Fruit fly (Drosophila melanogaster) whole organism, embryonic: ENCODE measurements around the gene cmet.

Experiments used
- BEAF-32 ChIP-seq: fragments of 200-800 bp; sonication (Bioruptor generic); optimal IDR thresholded peaks from 3 replicates; lab custom pipeline; 2017; ENCODE audit warnings: missing biosample characterization, missing genetic modification characterization, mild to moderate bottlenecking, moderate library complexity, missing genetic modification reagents
- BtbVII ChIP-seq: fragments of 200-800 bp; sonication (Bioruptor generic); optimal IDR thresholded peaks from 3 replicates; lab custom pipeline; 2017; ENCODE audit warnings: missing biosample characterization, mild to moderate bottlenecking, missing genetic modification characterization
- CG10267 ChIP-seq: fragments of 200-800 bp; sonication (Bioruptor generic); optimal IDR thresholded peaks from 2 replicates; lab custom pipeline; 2018; ENCODE audit warnings: missing biosample characterization, mild to moderate bottlenecking, missing genetic modification characterization, moderate library complexity
- CG12104 ChIP-seq: fragments of 200-800 bp; sonication (Bioruptor generic); optimal IDR thresholded peaks from 3 replicates; lab custom pipeline; 2016; ENCODE audit warnings: missing biosample characterization, missing genetic modification characterization
- CG16813 ChIP-seq: fragments of 200-800 bp; sonication (Bioruptor generic); IDR thresholded peaks from 3 replicates; pipeline ENCODE4 v1.3.6; 2022; ENCODE audit warnings: missing biosample characterization, missing genetic modification characterization; ENCODE audit not compliant: partially characterized antibody
- CG17802 ChIP-seq: fragments of 200-800 bp; sonication (Bioruptor generic); optimal IDR thresholded peaks from 2 replicates; lab custom pipeline; 2018; ENCODE audit warnings: missing biosample characterization, mild to moderate bottlenecking, missing genetic modification characterization, moderate library complexity
- CG17912 ChIP-seq: fragments of 200-800 bp; sonication (Bioruptor generic); optimal IDR thresholded peaks from 2 replicates; lab custom pipeline; 2018; ENCODE audit warnings: missing biosample characterization, mild to moderate bottlenecking, missing genetic modification characterization
- CG2116 ChIP-seq: fragments of 200-800 bp; sonication (Bioruptor generic); optimal IDR thresholded peaks from 3 replicates; lab custom pipeline; 2018; ENCODE audit warnings: missing biosample characterization, mild to moderate bottlenecking, missing genetic modification characterization
- CG2199 ChIP-seq: fragments of 200-800 bp; sonication (Bioruptor generic); IDR thresholded peaks from 3 replicates; pipeline ENCODE4 v1.3.6; 2022; ENCODE audit warnings: missing biosample characterization, missing genetic modification characterization
- CG2202 ChIP-seq: fragments of 200-800 bp; sonication (Bioruptor generic); optimal IDR thresholded peaks from 2 replicates; lab custom pipeline; 2018; ENCODE audit warnings: missing biosample characterization, mild to moderate bottlenecking, missing genetic modification characterization
- CG2678 ChIP-seq: fragments of 200-800 bp; sonication (Bioruptor generic); optimal IDR thresholded peaks from 3 replicates; lab custom pipeline; 2019; ENCODE audit warnings: missing biosample characterization, mild to moderate bottlenecking, missing genetic modification characterization, moderate library complexity
- CG3407 ChIP-seq: fragments of 200-800 bp; sonication (Bioruptor generic); optimal IDR thresholded peaks from 2 replicates; lab custom pipeline; 2018; ENCODE audit warnings: missing biosample characterization, mild to moderate bottlenecking, missing genetic modification characterization
- CG34224 ChIP-seq: fragments of 200-800 bp; sonication (Bioruptor generic); IDR thresholded peaks from 3 replicates; pipeline ENCODE4 v1.3.6; 2022; ENCODE audit warnings: missing biosample characterization, missing genetic modification characterization; ENCODE audit not compliant: partially characterized antibody
- CG6272 ChIP-seq: fragments of 200-800 bp; sonication (Bioruptor generic); IDR thresholded peaks from 2 replicates; pipeline ENCODE4 v1.3.6; 2022; ENCODE audit warnings: missing biosample characterization, missing genetic modification characterization
- CG6765 ChIP-seq: fragments of 200-800 bp; sonication (Bioruptor generic); optimal IDR thresholded peaks from 3 replicates; lab custom pipeline; 2017; ENCODE audit warnings: missing biosample characterization, mild to moderate bottlenecking, missing genetic modification characterization
- CG6791 ChIP-seq: fragments of 200-800 bp; sonication (Bioruptor generic); IDR thresholded peaks from 3 replicates; pipeline ENCODE4 v1.3.6; 2022; ENCODE audit warnings: missing biosample characterization, missing genetic modification characterization; ENCODE audit not compliant: partially characterized antibody
- CG8944 ChIP-seq: fragments of 200-800 bp; sonication (Bioruptor generic); optimal IDR thresholded peaks from 3 replicates; lab custom pipeline; 2016; ENCODE audit warnings: missing biosample characterization, missing genetic modification characterization
- CG9876 ChIP-seq: fragments of 200-800 bp; sonication (Bioruptor generic); optimal IDR thresholded peaks from 2 replicates; lab custom pipeline; 2016; ENCODE audit warnings: missing biosample characterization, missing genetic modification characterization
- D ChIP-seq, 2 experiments: fragments of 200-800 bp in 1 of 2; fragments of >200 bp in 1 of 2; sonication (Bioruptor generic) in 1 of 2; optimal IDR thresholded peaks; 2 replicates in 1 of 2; 3 replicates in 1 of 2; lab custom pipeline; 2017; ENCODE audit warnings: mild to moderate bottlenecking in 1 of 2, missing biosample characterization in 1 of 2, missing genetic modification characterization in 1 of 2, missing genetic modification reagents in 1 of 2
- Dll ChIP-seq: fragments of 200-800 bp; sonication (Bioruptor generic); IDR thresholded peaks from 4 replicates; pipeline ENCODE4 v1.3.6; 2022; ENCODE audit warnings: missing biosample characterization, missing genetic modification characterization; ENCODE audit not compliant: partially characterized antibody
- Dp ChIP-seq: fragments of 200-800 bp; sonication (Bioruptor generic); optimal IDR thresholded peaks from 2 replicates; lab custom pipeline; 2018; ENCODE audit warnings: missing biosample characterization, mild to moderate bottlenecking, missing genetic modification characterization, moderate library complexity
- Sry-β ChIP-seq: fragments of 200-800 bp; sonication (Bioruptor generic); optimal IDR thresholded peaks from 2 replicates; lab custom pipeline; 2018; ENCODE audit warnings: missing biosample characterization, mild to moderate bottlenecking, missing genetic modification characterization, moderate library complexity
- TFAM ChIP-seq: fragments of 200-800 bp; sonication (Bioruptor generic); optimal IDR thresholded peaks from 2 replicates; lab custom pipeline; 2017; ENCODE audit warnings: missing biosample characterization, missing genetic modification characterization, inconsistent platforms
- Xrp1 ChIP-seq: fragments of 200-800 bp; sonication (Bioruptor generic); IDR thresholded peaks from 2 replicates; pipeline ENCODE4 v1.3.6; 2022; ENCODE audit warnings: missing biosample characterization, missing genetic modification characterization
- YL-1 ChIP-seq: fragments of 200-800 bp; sonication (Bioruptor generic); optimal IDR thresholded peaks from 3 replicates; lab custom pipeline; 2017; ENCODE audit warnings: missing biosample characterization, mild to moderate bottlenecking, missing genetic modification characterization
- al ChIP-seq: fragments of 200-800 bp; sonication (Bioruptor generic); IDR thresholded peaks from 2 replicates; pipeline ENCODE4 v1.3.6; 2022; ENCODE audit warnings: missing biosample characterization, missing genetic modification characterization
- ara ChIP-seq: fragments of 200-800 bp; sonication (Bioruptor generic); IDR thresholded peaks from 2 replicates; pipeline ENCODE4 v1.3.6; 2022; ENCODE audit warnings: missing biosample characterization, missing genetic modification characterization
- chinmo ChIP-seq: fragments of 200-800 bp; sonication (Bioruptor generic); IDR thresholded peaks from 4 replicates; pipeline ENCODE4 v1.3.6; 2022; ENCODE audit warnings: missing biosample characterization, missing genetic modification characterization; ENCODE audit not compliant: partially characterized antibody
- dan ChIP-seq: fragments of 200-800 bp; sonication (Bioruptor generic); IDR thresholded peaks from 2 replicates; pipeline ENCODE4 v1.3.6; 2022; ENCODE audit warnings: missing biosample characterization, missing genetic modification characterization
- danr ChIP-seq: fragments of 200-800 bp; sonication (Bioruptor generic); IDR thresholded peaks from 2 replicates; pipeline ENCODE4 v1.3.6; 2022; ENCODE audit warnings: missing biosample characterization, missing genetic modification characterization
- dimm ChIP-seq: fragments of 200-800 bp; sonication (Bioruptor generic); IDR thresholded peaks from 2 replicates; pipeline ENCODE4 v1.3.6; 2022; ENCODE audit warnings: missing biosample characterization, missing genetic modification characterization
- disco-r ChIP-seq: fragments of 200-800 bp; sonication (Bioruptor generic); optimal IDR thresholded peaks from 2 replicates; lab custom pipeline; 2016; ENCODE audit warnings: missing biosample characterization, missing genetic modification characterization
- dmrt11E ChIP-seq: fragments of 200-800 bp; sonication (Bioruptor generic); optimal IDR thresholded peaks from 3 replicates; lab custom pipeline; 2018; ENCODE audit warnings: missing biosample characterization, mild to moderate bottlenecking, missing genetic modification characterization, moderate library complexity
- en ChIP-seq: fragments of 200-800 bp; sonication (Bioruptor generic); optimal IDR thresholded peaks from 2 replicates; lab custom pipeline; 2016; ENCODE audit warnings: missing biosample characterization, missing genetic modification characterization
- hb ChIP-seq: fragments of 200-800 bp; sonication (Bioruptor generic); IDR thresholded peaks from 3 replicates; pipeline ENCODE4 v1.3.6; 2022; ENCODE audit warnings: missing biosample characterization, missing genetic modification characterization; ENCODE audit not compliant: partially characterized antibody
- ind ChIP-seq: fragments of 200-800 bp; sonication (Bioruptor generic); optimal IDR thresholded peaks from 3 replicates; lab custom pipeline; 2016; ENCODE audit warnings: missing biosample characterization, missing genetic modification characterization
- mld ChIP-seq: fragments of 200-800 bp; sonication (Bioruptor generic); IDR thresholded peaks from 3 replicates; pipeline ENCODE4 v1.3.6; 2022; ENCODE audit warnings: missing biosample characterization, missing genetic modification characterization; ENCODE audit not compliant: partially characterized antibody
- nerfin-2 ChIP-seq: fragments of 200-800 bp; sonication (Bioruptor generic); IDR thresholded peaks from 2 replicates; pipeline ENCODE4 v1.3.6; 2022; ENCODE audit warnings: missing biosample characterization, missing genetic modification characterization; ENCODE audit not compliant: partially characterized antibody
- org-1 ChIP-seq: fragments of 200-800 bp; sonication (Bioruptor generic); optimal IDR thresholded peaks from 2 replicates; lab custom pipeline; 2017; ENCODE audit warnings: missing biosample characterization, missing genetic modification characterization
- pan ChIP-seq, 4 experiments: fragments of >200 bp in 3 of 4; fragments of 200-800 bp in 1 of 4; sonication (Bioruptor generic) in 1 of 4; optimal IDR thresholded peaks in 3 of 4; IDR thresholded peaks in 1 of 4; 2 replicates each; pipeline versions ENCODE4 v1.3.6 to Lab custom; 2017 to 2022; ENCODE audit warnings: missing biosample characterization in 2 of 4, missing genetic modification characterization in 2 of 4, mixed read lengths in 1 of 4
- pita ChIP-seq: fragments of 200-800 bp; sonication (Bioruptor generic); optimal IDR thresholded peaks from 2 replicates; lab custom pipeline; 2017; ENCODE audit warnings: missing biosample characterization, mild to moderate bottlenecking, missing genetic modification characterization
- pum ChIP-seq: fragments of 200-800 bp; sonication (Bioruptor generic); optimal IDR thresholded peaks from 2 replicates; lab custom pipeline; 2016; ENCODE audit warnings: missing biosample characterization, missing genetic modification characterization
- ranshi ChIP-seq: fragments of 200-800 bp; sonication (Bioruptor generic); IDR thresholded peaks from 2 replicates; pipeline ENCODE4 v1.3.6; 2022; ENCODE audit warnings: missing biosample characterization, missing genetic modification characterization
- sens-2 ChIP-seq: fragments of 200-800 bp; sonication (Bioruptor generic); IDR thresholded peaks from 2 replicates; pipeline ENCODE4 v1.3.6; 2022; ENCODE audit warnings: missing biosample characterization, missing genetic modification characterization
- slou ChIP-seq: fragments of 200-800 bp; sonication (Bioruptor generic); optimal IDR thresholded peaks from 3 replicates; lab custom pipeline; 2016; ENCODE audit warnings: missing biosample characterization, missing genetic modification characterization
- stwl ChIP-seq: fragments of 200-800 bp; sonication (Bioruptor generic); optimal IDR thresholded peaks from 3 replicates; lab custom pipeline; 2018; ENCODE audit warnings: missing biosample characterization, mild to moderate bottlenecking, missing genetic modification characterization, moderate library complexity
- tna ChIP-seq: fragments of 200-800 bp; sonication (Bioruptor generic); IDR thresholded peaks from 2 replicates; pipeline ENCODE4 v1.3.6; 2022; ENCODE audit warnings: missing biosample characterization, missing genetic modification characterization; ENCODE audit not compliant: partially characterized antibody

cmet gene

dm6 chr2L:11281930-11282329, 13.1 kb upstream of the cmet start, which contains the start of gene mre11 (continued):
- TF ChIP-seq TFAM (GFP tag; lab: Kevin White, UChicago) (no peak), danr (GFP tag; lab: Robert Waterston, UW) (no peak), CG2199 (GFP tag; lab: Robert Waterston, UW) (no peak), Sry-β (no peak), slou (GFP tag; lab: Kevin White, UChicago) (no peak), pita (no peak), CG6791 (peak; percentile 86), CG17912 (no peak), chinmo (peak; percentile 66; the same call in 1 of the 4 replicates), nerfin-2 (GFP tag; lab: Robert Waterston, UW) (peak; percentile 89), CG6272 (GFP tag; lab: Robert Waterston, UW) (no peak), Dll (peak; percentile 94), mld (GFP tag; lab: Robert Waterston, UW) (peak; percentile 74; the same call in 2 of the 3 replicates), D (optimal IDR thresholded peaks at IDR 0.05; lab: Kevin White, UChicago) (no peak), D (GFP tag; optimal IDR thresholded peaks at IDR 0.05; lab: Kevin White, UChicago) (no peak), CG6765 (GFP tag; lab: Kevin White, UChicago) (no peak), stwl (peak; percentile 72), disco-r (GFP tag; lab: Kevin White, UChicago) (no peak), BtbVII (GFP tag; lab: Kevin White, UChicago) (no peak), org-1 (GFP tag; lab: Kevin White, UChicago) (no peak), CG16813 (peak; percentile 64), CG2202 (tag; lab: Kevin White, UChicago) (no peak), pan (optimal IDR thresholded peaks at IDR 0.05; lab: Kevin White, UChicago) (no peak), pan (GFP tag; optimal IDR thresholded peaks at IDR 0.05 in 1 of 2, IDR thresholded peaks at IDR 0.05 in 1 of 2) (no peak), CG8944 (GFP tag; lab: Kevin White, UChicago) (no peak), al (GFP tag; lab: Robert Waterston, UW) (no peak), CG12104 (GFP tag; lab: Kevin White, UChicago) (no peak), CG17802 (tag; lab: Kevin White, UChicago) (no peak), CG10267 (tag; lab: Kevin White, UChicago) (peak; percentile 43), pum (GFP tag; lab: Kevin White, UChicago) (no peak), ranshi (GFP tag; lab: Robert Waterston, UW) (no peak), dimm (GFP tag; lab: Robert Waterston, UW) (no peak), CG2116 (GFP tag; lab: Kevin White, UChicago) (peak; percentile 67), CG9876 (GFP tag; lab: Kevin White, UChicago) (no peak), ara (GFP tag; lab: Robert Waterston, UW) (no peak), BEAF-32 (GFP tag; lab: Kevin White, UChicago) (peak; percentile 66), YL-1 (GFP tag; lab: Kevin White, UChicago) (peak; percentile 60), CG2678 (tag; lab: Kevin White, UChicago) (no peak), dan (GFP tag; lab: Robert Waterston, UW) (no peak), hb (GFP tag; lab: Robert Waterston, UW) (peak; percentile 83; the same call in 1 of the 3 replicates), sens-2 (GFP tag; lab: Robert Waterston, UW) (no peak), CG34224 (peak; percentile 97), ind (GFP tag; lab: Kevin White, UChicago) (no peak), tna (GFP tag; lab: Robert Waterston, UW) (peak; percentile 93), dmrt11E (tag; lab: Kevin White, UChicago) (no peak), Xrp1 (no peak), Dp (GFP tag; lab: Kevin White, UChicago) (peak; percentile 86), en (GFP tag; lab: Kevin White, UChicago) (no peak), CG3407 (GFP tag; lab: Kevin White, UChicago) (no peak)
